Worm (Caenorhabditis elegans) whole organism, L1 larva: ENCODE results near the gene wht-7.

Source experiments
- C16A3.4 ChIP-seq: fragments of 150-350 bp; optimal IDR thresholded peaks from 2 replicates; lab custom pipeline; 2014; ENCODE audit warnings: missing biosample characterization, missing genetic modification characterization
- C34B4.2 ChIP-seq: sonication (generic microtip); optimal IDR thresholded peaks from 2 replicates; lab custom pipeline; 2017; ENCODE audit warnings: mild to moderate bottlenecking, missing genetic modification characterization, missing compliant biosample characterization
- F16B12.6 ChIP-seq: fragments of 150-350 bp; optimal IDR thresholded peaks from 2 replicates; lab custom pipeline; 2014; ENCODE audit warnings: missing biosample characterization, missing genetic modification characterization
- Y116A8C.19 ChIP-seq: sonication (generic microtip); optimal IDR thresholded peaks from 2 replicates; lab custom pipeline; 2016; ENCODE audit warnings: missing compliant biosample characterization, missing genetic modification characterization, borderline replicate concordance
- aha-1 ChIP-seq: fragments of 150-350 bp; optimal IDR thresholded peaks from 2 replicates; lab custom pipeline; 2014; ENCODE audit warnings: missing biosample characterization, missing genetic modification characterization
- ama-1 ChIP-seq: fragments of 150-350 bp; optimal IDR thresholded peaks from 2 replicates; lab custom pipeline; 2014
- blmp-1 ChIP-seq: fragments of 150-350 bp; optimal IDR thresholded peaks from 2 replicates; lab custom pipeline; 2014; ENCODE audit warnings: missing biosample characterization, missing genetic modification characterization
- ceh-8 ChIP-seq: fragments of 200-800 bp; sonication (Bioruptor generic); optimal IDR thresholded peaks from 2 replicates; lab custom pipeline; 2018; ENCODE audit warnings: mild to moderate bottlenecking, missing genetic modification characterization, moderate library complexity, missing compliant biosample characterization
- ceh-82 ChIP-seq, 3 experiments: fragments of 150-350 bp in 1 of 3; sonication (generic microtip) in 2 of 3; optimal IDR thresholded peaks; 2 replicates each; lab custom pipeline; 2014 to 2017; ENCODE audit warnings: missing biosample characterization in 3 of 3, missing genetic modification characterization in 3 of 3
- ceh-88 ChIP-seq: fragments of 200-800 bp; sonication (Bioruptor generic); IDR thresholded peaks from 2 replicates; pipeline ENCODE4 v1.3.6; 2022; ENCODE audit warnings: missing genetic modification characterization, missing compliant biosample characterization
- ceh-90 ChIP-seq: sonication (generic microtip); optimal IDR thresholded peaks from 2 replicates; lab custom pipeline; 2016; ENCODE audit warnings: missing genetic modification characterization, missing compliant biosample characterization
- dpl-1 ChIP-seq, 3 experiments: fragments of 150-350 bp in 2 of 3; sonication (generic microtip) in 1 of 3; optimal IDR thresholded peaks; 2 replicates each; lab custom pipeline; 2014 to 2017; ENCODE audit warnings: missing biosample characterization in 3 of 3, missing genetic modification characterization in 3 of 3, missing genetic modification reagents in 3 of 3
- egl-13 ChIP-seq: sonication (generic microtip); optimal IDR thresholded peaks from 2 replicates; lab custom pipeline; 2016; ENCODE audit warnings: missing genotype, missing genetic modification reagents, missing genetic modification characterization, missing compliant biosample characterization
- egl-27 ChIP-seq, 2 experiments: fragments of 150-350 bp in 1 of 2; sonication (generic microtip); optimal IDR thresholded peaks; 3 replicates each; lab custom pipeline; 2017 to 2018; ENCODE audit warnings: missing biosample characterization in 2 of 2, missing genetic modification characterization in 2 of 2, missing genetic modification reagents in 2 of 2
- elt-2 ChIP-seq: sonication (generic microtip); optimal IDR thresholded peaks from 2 replicates; lab custom pipeline; 2016; ENCODE audit warnings: missing genetic modification characterization, mild to moderate bottlenecking, inconsistent platforms, missing compliant biosample characterization, missing genetic modification reagents
- elt-3 ChIP-seq, 6 experiments: fragments of 150-350 bp in 1 of 6; sonication (generic microtip); optimal IDR thresholded peaks; 2 replicates each; lab custom pipeline; 2017 to 2018; ENCODE audit warnings: missing biosample characterization in 6 of 6, missing genetic modification characterization in 6 of 6, inconsistent platforms in 1 of 6
- fkh-10 ChIP-seq: sonication (generic microtip); optimal IDR thresholded peaks from 2 replicates; lab custom pipeline; 2017; ENCODE audit warnings: missing biosample characterization, missing genetic modification reagents, missing genetic modification characterization
- fkh-8 ChIP-seq: sonication (generic microtip); optimal IDR thresholded peaks from 2 replicates; lab custom pipeline; 2016; ENCODE audit warnings: mild to moderate bottlenecking, missing genetic modification characterization, missing compliant biosample characterization
- fos-1 ChIP-seq: fragments of 150-350 bp; optimal IDR thresholded peaks from 2 replicates; lab custom pipeline; 2014; ENCODE audit warnings: missing biosample characterization, missing genetic modification characterization
- grh-1 ChIP-seq: fragments of 200-800 bp; sonication (Bioruptor generic); IDR thresholded peaks from 2 replicates; pipeline ENCODE4 v1.3.6; 2022; ENCODE audit warnings: missing genetic modification reagents, missing genetic modification characterization, missing compliant biosample characterization
- irx-1 ChIP-seq: sonication (generic microtip); optimal IDR thresholded peaks from 2 replicates; lab custom pipeline; 2016; ENCODE audit warnings: missing genetic modification characterization, missing compliant biosample characterization
- isw-1 ChIP-seq: fragments of 200-800 bp; sonication (Bioruptor generic); IDR thresholded peaks from 2 replicates; pipeline ENCODE4 v1.3.6; 2022; ENCODE audit warnings: missing genetic modification characterization, missing compliant biosample characterization
- jun-1 ChIP-seq: fragments of 150-350 bp; optimal IDR thresholded peaks from 2 replicates; lab custom pipeline; 2014; ENCODE audit warnings: missing biosample characterization, missing genetic modification reagents, missing genetic modification characterization
- lin-13 ChIP-seq: fragments of 150-350 bp; optimal IDR thresholded peaks from 2 replicates; lab custom pipeline; 2014; ENCODE audit warnings: missing biosample characterization, missing genetic modification reagents, missing genetic modification characterization
- lin-15B ChIP-seq: fragments of 150-350 bp; sonication (generic microtip); optimal IDR thresholded peaks from 3 replicates; lab custom pipeline; 2014; ENCODE audit warnings: missing biosample characterization, missing genetic modification characterization
- lin-39 ChIP-seq: fragments of 150-350 bp; optimal IDR thresholded peaks from 2 replicates; lab custom pipeline; 2014; ENCODE audit warnings: missing biosample characterization, missing genetic modification reagents, missing genetic modification characterization
- lsy-2 ChIP-seq, 2 experiments: fragments of 150-350 bp; optimal IDR thresholded peaks; 2 replicates each; lab custom pipeline; 2014; ENCODE audit warnings: missing biosample characterization in 2 of 2, missing genetic modification characterization in 2 of 2
- mab-9 ChIP-seq: fragments of 200-800 bp; sonication (Bioruptor generic); IDR thresholded peaks from 2 replicates; pipeline ENCODE4 v1.3.6; 2022; ENCODE audit warnings: missing genetic modification reagents, missing genetic modification characterization, missing compliant biosample characterization
- mef-2 ChIP-seq: fragments of 150-350 bp; optimal IDR thresholded peaks from 2 replicates; lab custom pipeline; 2014; ENCODE audit warnings: missing biosample characterization, missing genetic modification characterization
- nhr-19 ChIP-seq: fragments of 200-800 bp; sonication (Bioruptor generic); conservative IDR thresholded peaks from 2 replicates; pipeline ENCODE4 v1.3.6; 2022; ENCODE audit warnings: missing genetic modification characterization, missing compliant biosample characterization
- nhr-20 ChIP-seq: sonication (generic microtip); optimal IDR thresholded peaks from 2 replicates; lab custom pipeline; 2016; ENCODE audit warnings: mild to moderate bottlenecking, missing genetic modification characterization, missing compliant biosample characterization
- nhr-237 ChIP-seq: fragments of 150-350 bp; optimal IDR thresholded peaks from 2 replicates; lab custom pipeline; 2014; ENCODE audit warnings: missing biosample characterization, missing genetic modification characterization
- nhr-71 ChIP-seq: sonication (generic microtip); optimal IDR thresholded peaks from 2 replicates; lab custom pipeline; 2016; ENCODE audit warnings: mild to moderate bottlenecking, missing genetic modification characterization, moderate library complexity, missing compliant biosample characterization
- nhr-85 ChIP-seq: sonication (generic microtip); peaks from one replicate; lab custom pipeline; 2016; ENCODE audit warnings: missing genetic modification characterization, inconsistent platforms, missing compliant biosample characterization
- nhr-90 ChIP-seq: sonication (generic microtip); optimal IDR thresholded peaks from 2 replicates; lab custom pipeline; 2016; ENCODE audit warnings: mild to moderate bottlenecking, missing genetic modification characterization, missing compliant biosample characterization; ENCODE audit not compliant: poor library complexity
- pax-3 ChIP-seq: fragments of 200-800 bp; sonication (Bioruptor generic); optimal IDR thresholded peaks from 2 replicates; lab custom pipeline; 2018; ENCODE audit warnings: mild to moderate bottlenecking, missing genetic modification characterization, moderate library complexity, missing compliant biosample characterization
- pqm-1 ChIP-seq: sonication (generic microtip); optimal IDR thresholded peaks from 3 replicates; lab custom pipeline; 2017; ENCODE audit warnings: missing biosample characterization, missing genetic modification characterization
- rnt-1 ChIP-seq: sonication (generic microtip); optimal IDR thresholded peaks from 2 replicates; lab custom pipeline; 2016; ENCODE audit warnings: mild to moderate bottlenecking, missing genetic modification characterization, moderate library complexity, missing compliant biosample characterization
- snpc-4 ChIP-seq: fragments of 150-350 bp; optimal IDR thresholded peaks from 2 replicates; lab custom pipeline; 2014; ENCODE audit warnings: missing biosample characterization, missing genetic modification characterization
- snu-23 ChIP-seq: sonication (generic microtip); optimal IDR thresholded peaks from 2 replicates; lab custom pipeline; 2016; ENCODE audit warnings: missing genetic modification characterization, missing compliant biosample characterization
- sox-4 ChIP-seq: sonication (generic microtip); optimal IDR thresholded peaks from 2 replicates; lab custom pipeline; 2016; ENCODE audit warnings: missing genetic modification characterization, missing compliant biosample characterization
- tbx-2 ChIP-seq: sonication (generic microtip); optimal IDR thresholded peaks from 2 replicates; lab custom pipeline; 2016; ENCODE audit warnings: missing genetic modification characterization, missing compliant biosample characterization
- tlp-1 ChIP-seq: fragments of 150-350 bp; optimal IDR thresholded peaks from 2 replicates; lab custom pipeline; 2014; ENCODE audit warnings: missing biosample characterization, missing genetic modification characterization
- unc-130 ChIP-seq: fragments of 150-350 bp; optimal IDR thresholded peaks from 2 replicates; lab custom pipeline; 2017; ENCODE audit warnings: missing biosample characterization, missing genetic modification characterization, inconsistent platforms
- unc-30 ChIP-seq: sonication (generic microtip); optimal IDR thresholded peaks from 2 replicates; lab custom pipeline; 2017; ENCODE audit warnings: missing biosample characterization, missing genetic modification characterization
- vab-15 ChIP-seq: sonication (generic microtip); optimal IDR thresholded peaks from 2 replicates; lab custom pipeline; 2017; ENCODE audit warnings: missing genotype, mild to moderate bottlenecking, missing genetic modification characterization, missing compliant biosample characterization
- xbp-1 ChIP-seq: sonication (generic microtip); optimal IDR thresholded peaks from 2 replicates; lab custom pipeline; 2016; ENCODE audit warnings: missing genetic modification characterization, missing compliant biosample characterization
- zip-4 ChIP-seq: fragments of 200-800 bp; sonication (Bioruptor generic); optimal IDR thresholded peaks from 2 replicates; lab custom pipeline; 2018; ENCODE audit warnings: mild to moderate bottlenecking, missing genetic modification characterization, moderate library complexity, missing compliant biosample characterization
- ztf-11 ChIP-seq, 2 experiments: sonication (generic microtip); optimal IDR thresholded peaks; 2 replicates each; lab custom pipeline; 2016 to 2017; ENCODE audit warnings: missing genetic modification characterization in 2 of 2, missing biosample characterization in 1 of 2, missing compliant biosample characterization in 1 of 2

Gene wht-7

DNA sequence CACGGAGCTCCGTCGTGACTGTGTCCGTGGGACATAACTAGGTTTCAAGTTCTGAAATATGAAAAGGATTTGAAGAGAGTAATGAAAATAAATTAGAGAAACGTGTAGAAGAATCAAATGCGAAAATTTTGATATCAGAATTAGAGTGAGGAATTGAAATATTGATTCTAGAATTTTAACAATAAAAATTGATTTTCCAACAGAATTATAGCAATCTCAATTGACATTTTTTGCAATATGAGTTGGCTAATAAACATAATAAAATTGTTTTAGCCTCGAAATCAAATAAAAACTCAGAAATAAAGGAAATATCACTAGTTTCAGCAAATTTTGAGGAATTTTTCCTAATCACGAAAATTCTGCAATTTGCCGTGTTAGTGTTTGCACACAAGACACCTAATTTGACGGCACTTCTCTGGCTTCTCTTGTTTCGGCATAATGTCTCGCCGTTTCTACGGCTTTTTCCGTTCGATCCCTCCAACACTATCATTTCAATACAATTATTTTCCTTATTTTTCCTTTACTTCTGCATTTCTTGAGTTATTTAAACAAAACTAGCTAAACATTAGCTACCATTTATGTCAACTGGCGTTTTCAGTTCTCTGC, 33.0 kb downstream of the wht-7 start, which contains the start of gene nmt-1 (continued):
- peak; percentile 97 for TF ChIP-seq F16B12.6 (tag; lab: Kevin White, UChicago)
- no peak for TF ChIP-seq nhr-237 (tag; lab: Kevin White, UChicago)
- TF ChIP-seq C16A3.4 (tag; lab: Kevin White, UChicago) = peak; percentile 45
- peak; percentile 71 for TF ChIP-seq lsy-2 (tag; optimal IDR thresholded peaks at IDR 0.05; lab: Kevin White, UChicago)
- no peak for TF ChIP-seq jun-1
- TF ChIP-seq elt-3 (tag; optimal IDR thresholded peaks at IDR 0.05; lab: Kevin White, UChicago) = peak in 2 of 6 experiments; percentile 2 to 3
- peak; percentile 56 for TF ChIP-seq isw-1 (GFP tag; lab: Robert Waterston, UW)
- TF ChIP-seq lin-13 = no peak
- TF ChIP-seq tbx-2 (tag; lab: Kevin White, UChicago) = no peak
- TF ChIP-seq nhr-90 = no peak
- TF ChIP-seq fkh-8 (tag; lab: Kevin White, UChicago) = no peak
- peak; percentile 54 for TF ChIP-seq rnt-1
- TF ChIP-seq ztf-11 (tag; optimal IDR thresholded peaks at IDR 0.05; lab: Kevin White, UChicago) = no peak
- no peak for TF ChIP-seq C34B4.2
- no peak for TF ChIP-seq grh-1 (GFP tag; lab: Robert Waterston, UW)
- TF ChIP-seq vab-15 (tag; lab: Kevin White, UChicago) = no peak
- TF ChIP-seq tlp-1 (tag; lab: Kevin White, UChicago) = no peak
- TF ChIP-seq ama-1 (lab: Kevin White, UChicago) = no peak
- no peak for TF ChIP-seq unc-130
- TF ChIP-seq ceh-82 (tag; optimal IDR thresholded peaks at IDR 0.05; lab: Kevin White, UChicago) = peak in 2 of 3 experiments; percentile 7 to 12
- TF ChIP-seq egl-13 (tag; lab: Kevin White, UChicago) = no peak
- TF ChIP-seq nhr-20 (tag; lab: Kevin White, UChicago) = peak; percentile 48
- TF ChIP-seq sox-4 (tag; lab: Kevin White, UChicago) = no peak
- TF ChIP-seq xbp-1 (tag; lab: Kevin White, UChicago) = peak; percentile 48
- TF ChIP-seq snu-23 = peak; percentile 69
- no peak for TF ChIP-seq fkh-10 (GFP tag; lab: Kevin White, UChicago)
- no peak for TF ChIP-seq pqm-1 (tag; lab: Kevin White, UChicago)
- no peak for TF ChIP-seq egl-27 (tag; optimal IDR thresholded peaks at IDR 0.05; lab: Kevin White, UChicago)
- TF ChIP-seq ceh-90 (tag; lab: Kevin White, UChicago) = no peak
- TF ChIP-seq fos-1 (tag; lab: Kevin White, UChicago) = no peak
- TF ChIP-seq ceh-8 (GFP tag; lab: Kevin White, UChicago) = no peak
- no peak for TF ChIP-seq nhr-71
- peak; percentile 60 for TF ChIP-seq nhr-19
- TF ChIP-seq mef-2 (tag; lab: Kevin White, UChicago) = no peak
- TF ChIP-seq mab-9 (GFP tag; lab: Robert Waterston, UW) = no peak
- no peak for TF ChIP-seq irx-1
- no peak for TF ChIP-seq lin-15B (tag; lab: Kevin White, UChicago)
- peak; percentile 50 to 69 (median 68) for TF ChIP-seq dpl-1 (GFP tag; optimal IDR thresholded peaks at IDR 0.05; lab: Kevin White, UChicago)
- TF ChIP-seq aha-1 = no peak
- no peak for TF ChIP-seq ceh-88
- peak; percentile 1 for TF ChIP-seq blmp-1
- no peak for TF ChIP-seq zip-4 (GFP tag; lab: Kevin White, UChicago)
- no peak for TF ChIP-seq nhr-85 (tag; lab: Kevin White, UChicago)
- TF ChIP-seq pax-3 (tag; lab: Kevin White, UChicago) = no peak

DNA sequence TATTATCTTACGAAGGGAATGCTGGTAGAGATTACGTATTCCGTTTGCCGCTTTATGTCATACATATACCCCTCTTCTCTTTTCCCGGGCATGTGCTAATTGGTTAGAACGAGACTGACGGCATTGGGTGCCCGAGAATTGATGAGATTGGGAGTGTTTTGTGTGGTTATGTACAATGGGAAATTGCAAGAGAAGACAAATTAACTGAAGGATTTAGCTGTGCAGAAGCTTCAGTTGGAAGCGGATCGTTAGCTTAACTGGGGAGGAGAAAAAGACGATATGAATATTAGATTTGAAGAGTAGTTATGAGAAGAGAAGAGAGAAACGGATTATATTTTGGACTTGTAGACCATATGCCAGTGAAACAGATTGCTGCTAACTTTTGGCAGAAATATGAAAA, 39.2 kb downstream of the wht-7 start:
- TF ChIP-seq C16A3.4 (tag; lab: Kevin White, UChicago) = no peak
- TF ChIP-seq snpc-4 (tag; lab: Kevin White, UChicago) = no peak
- TF ChIP-seq mab-9 (GFP tag; lab: Robert Waterston, UW) = no peak
- no peak for TF ChIP-seq lin-39 (tag; lab: Kevin White, UChicago)
- TF ChIP-seq Y116A8C.19 = no peak
- no peak for TF ChIP-seq unc-30 (tag; lab: Kevin White, UChicago)
- TF ChIP-seq elt-2 (tag; lab: Kevin White, UChicago) = no peak
- no peak for TF ChIP-seq fkh-10 (GFP tag; lab: Kevin White, UChicago)
